Worm (Caenorhabditis elegans): ENCODE data around the gene ret-1.
A peak's percentile ranks its signal among the peaks of the same experiment; 100 is the strongest.

ret-1 gene

DNA sequence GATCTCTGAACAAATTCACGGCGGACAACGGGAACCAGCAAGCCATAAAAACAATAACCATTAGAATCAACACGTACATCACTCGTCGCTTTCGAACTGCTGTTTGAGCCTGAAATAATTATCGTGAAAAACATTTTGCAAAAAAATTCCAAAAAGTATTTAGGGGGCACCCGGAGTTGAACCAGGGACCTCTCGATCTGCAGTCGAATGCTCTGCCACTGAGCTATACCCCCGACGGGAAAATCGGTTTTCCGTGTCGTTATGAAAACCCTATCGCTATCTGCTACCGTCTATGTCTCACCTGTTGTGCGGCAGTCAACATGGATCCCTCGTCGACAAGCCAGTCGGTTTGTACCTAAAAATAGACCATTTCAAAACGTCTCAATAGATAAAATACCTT, 8.4 kb upstream of the ret-1 start:
- TF ChIP-seq K11D2.4 (GFP tag; IDR thresholded peaks at IDR 0.05) = no peak
- 0 out of 2 replicates have a peak, but pooled peaks have one; percentile 46 for TF ChIP-seq F39B2.1 (GFP tag; IDR thresholded peaks at IDR 0.05)
- TF ChIP-seq cebp-1 (GFP tag; IDR thresholded peaks at IDR 0.05) = no peak
- no peak for TF ChIP-seq cebp-1 (tag; optimal IDR thresholded peaks at IDR 0.05)
- TF ChIP-seq mes-4 (tag; optimal IDR thresholded peaks at IDR 0.05) = peak; percentile 23
- peak; percentile 79 for TF ChIP-seq snpc-3.4 (tag; optimal IDR thresholded peaks at IDR 0.05)
- TF ChIP-seq F33H1.4 (GFP tag; IDR thresholded peaks at IDR 0.05) = peak; percentile 17; the same call in 1 of the 2 replicates
- TF ChIP-seq die-1 (tag; optimal IDR thresholded peaks at IDR 0.05) = peak; percentile 73
- TF ChIP-seq snpc-1.3 (tag; optimal IDR thresholded peaks at IDR 0.05; ENCODE audit: insufficient read depth) = peak; percentile 39
- no peak for TF ChIP-seq C06A6.2 (GFP tag; conservative IDR thresholded peaks at IDR 0.05)
- no peak for TF ChIP-seq sea-2 (GFP tag; IDR thresholded peaks at IDR 0.05)
- TF ChIP-seq nhr-120 (GFP tag; IDR thresholded peaks at IDR 0.05) = no peak
- peak; percentile 3 for TF ChIP-seq ztf-18 (tag; optimal IDR thresholded peaks at IDR 0.05)
- TF ChIP-seq athp-1 (tag; optimal IDR thresholded peaks at IDR 0.05) = peak; percentile 9
- TF ChIP-seq madf-3 (GFP tag; IDR thresholded peaks at IDR 0.05) = 0 out of 2 replicates have a peak, but pooled peaks have one; percentile 78
- no peak for TF ChIP-seq nfya-1 (tag; optimal IDR thresholded peaks at IDR 0.05; ENCODE audit: borderline replicate concordance, insufficient read depth)
- TF ChIP-seq T07F8.4 (tag; optimal IDR thresholded peaks at IDR 0.05) = peak; percentile 31
- TF ChIP-seq ceh-27 (GFP tag; optimal IDR thresholded peaks at IDR 0.05) = peak; percentile 3
- TF ChIP-seq snpc-4 (GFP tag; optimal IDR thresholded peaks at IDR 0.05) = no peak
- TF ChIP-seq snpc-4 (tag; optimal IDR thresholded peaks at IDR 0.05) = peak; percentile 76 to 89 (median 82)
- no peak for TF ChIP-seq attf-3 (GFP tag; conservative IDR thresholded peaks at IDR 0.05)
- peak; percentile 82 for TF ChIP-seq lin-26 (GFP tag; IDR thresholded peaks at IDR 0.05)
- no peak for TF ChIP-seq fkh-3 (tag; optimal IDR thresholded peaks at IDR 0.05)
- TF ChIP-seq D2030.7 (GFP tag; IDR thresholded peaks at IDR 0.05) = peak; percentile 48; the same call in 1 of the 2 replicates
- peak; percentile 69 for TF ChIP-seq him-1 (tag; optimal IDR thresholded peaks at IDR 0.05)
- peak in 1 of 2 experiments; percentile 67 for TF ChIP-seq rec-8 (tag; optimal IDR thresholded peaks at IDR 0.05)
- peak; percentile 87 for TF ChIP-seq B0261.1 (tag; optimal IDR thresholded peaks at IDR 0.05)
- TF ChIP-seq pbrm-1 (GFP tag; IDR thresholded peaks at IDR 0.05) = no peak; the same call in 1 of the 2 replicates
- 0 out of 2 replicates have a peak, but pooled peaks have one; percentile 68 for TF ChIP-seq Y56A3A.18 (GFP tag; IDR thresholded peaks at IDR 0.05)
- peak; percentile 49 for TF ChIP-seq ZK185.1 (tag; optimal IDR thresholded peaks at IDR 0.05; ENCODE audit: poor library complexity, severe bottlenecking)
- peak; percentile 38; the same call in 1 of the 2 replicates for TF ChIP-seq nfyb-1 (GFP tag; IDR thresholded peaks at IDR 0.05)
- TF ChIP-seq F22D6.2 (tag; optimal IDR thresholded peaks at IDR 0.05) = no peak
- 0 out of 2 replicates have a peak, but pooled peaks have one; percentile 57 for TF ChIP-seq ceh-58 (GFP tag; IDR thresholded peaks at IDR 0.05)
- no peak for TF ChIP-seq zfh-2 (GFP tag; conservative IDR thresholded peaks at IDR 0.05)
- TF ChIP-seq zim-3 (tag; optimal IDR thresholded peaks at IDR 0.05) = peak; percentile 1
- no peak for TF ChIP-seq mxl-1 (tag; optimal IDR thresholded peaks at IDR 0.05)
- no peak for TF ChIP-seq F55B11.4 (tag; optimal IDR thresholded peaks at IDR 0.05; ENCODE audit: borderline replicate concordance, insufficient read depth)
- TF ChIP-seq sptf-2 (GFP tag; optimal IDR thresholded peaks at IDR 0.05) = no peak
- TF ChIP-seq nhr-27 (tag; optimal IDR thresholded peaks at IDR 0.05) = peak; percentile 44
- peak; percentile 92 for TF ChIP-seq tbp1 (GFP tag; optimal IDR thresholded peaks at IDR 0.05)
- 0 out of 2 replicates have a peak, but pooled peaks have one; percentile 54 for TF ChIP-seq ztf-25 (GFP tag; IDR thresholded peaks at IDR 0.05)
- TF ChIP-seq ceh-100 (GFP tag; IDR thresholded peaks at IDR 0.05) = no peak
- TF ChIP-seq F37B4.10 (GFP tag; IDR thresholded peaks at IDR 0.05) = no peak
- TF ChIP-seq snpc-1.1 (tag; optimal IDR thresholded peaks at IDR 0.05; ENCODE audit: insufficient read depth) = peak; percentile 88
- no peak for TF ChIP-seq lin-54 (GFP tag; optimal IDR thresholded peaks at IDR 0.05)
- TF ChIP-seq nhr-90 (tag; optimal IDR thresholded peaks at IDR 0.05) = peak; percentile 67
- no peak for TF ChIP-seq bed-1 (GFP tag; IDR thresholded peaks at IDR 0.05)
- no peak for TF ChIP-seq lir-1 (GFP tag; conservative IDR thresholded peaks at IDR 0.05)

Data from whole organism, young adult.